Worm (Caenorhabditis elegans) whole organism, L4 larva: Measurements from ENCODE around the gene T04C12.8.

Source experiments
- F44E2.7 ChIP-seq: fragments of 200-800 bp; sonication (Bioruptor generic); IDR thresholded peaks from 2 replicates; pipeline ENCODE4 v2.1.2; 2022; ENCODE audit warnings: missing genetic modification characterization, missing compliant biosample characterization
- F49E8.2 ChIP-seq: sonication (generic microtip); optimal IDR thresholded peaks from 2 replicates; lab custom pipeline; 2016; ENCODE audit warnings: missing compliant biosample characterization, mild to moderate bottlenecking, missing genetic modification characterization, borderline replicate concordance
- R02D3.7 ChIP-seq: fragments of 150-350 bp; sonication (generic microtip); optimal IDR thresholded peaks from 3 replicates; lab custom pipeline; 2014; ENCODE audit warnings: missing biosample characterization, missing genetic modification characterization
- ZK546.5 ChIP-seq, 2 experiments: sonication (generic microtip); optimal IDR thresholded peaks; 2 replicates each; lab custom pipeline; 2017; ENCODE audit warnings: missing biosample characterization in 2 of 2, missing genetic modification characterization in 2 of 2
- attf-4 ChIP-seq: sonication (generic microtip); optimal IDR thresholded peaks from 3 replicates; lab custom pipeline; 2017; ENCODE audit warnings: missing biosample characterization, missing genetic modification characterization
- ceh-28 ChIP-seq: fragments of 150-350 bp; optimal IDR thresholded peaks from 2 replicates; lab custom pipeline; 2014; ENCODE audit warnings: missing biosample characterization, missing genetic modification reagents, missing genetic modification characterization
- daf-16 ChIP-seq, 3 experiments: sonication (generic microtip); optimal IDR thresholded peaks; 2 replicates each; lab custom pipeline; 2016 to 2017; ENCODE audit warnings: missing genetic modification characterization in 3 of 3, missing genetic modification reagents in 3 of 3, mild to moderate bottlenecking in 2 of 3, missing compliant biosample characterization in 2 of 3, missing biosample characterization in 1 of 3, moderate library complexity in 1 of 3
- daf-19 ChIP-seq: fragments of 200-800 bp; sonication (Bioruptor generic); conservative IDR thresholded peaks from 2 replicates; pipeline ENCODE4 v1.3.6; 2022; ENCODE audit warnings: missing genetic modification characterization, missing compliant biosample characterization
- dmd-6 ChIP-seq: fragments of 200-800 bp; sonication (Bioruptor generic); IDR thresholded peaks from 2 replicates; pipeline ENCODE4 v1.3.6; 2022; ENCODE audit warnings: missing genetic modification reagents, missing genetic modification characterization, missing compliant biosample characterization
- dpl-1 ChIP-seq: fragments of 150-350 bp; optimal IDR thresholded peaks from 2 replicates; lab custom pipeline; 2014; ENCODE audit warnings: missing biosample characterization, missing genetic modification reagents, missing genetic modification characterization
- dve-1 ChIP-seq: sonication (generic microtip); optimal IDR thresholded peaks from 2 replicates; lab custom pipeline; 2017; ENCODE audit warnings: antibody characterized with exemption, mild to moderate bottlenecking, missing genetic modification characterization, missing compliant biosample characterization; ENCODE audit not compliant: insufficient read depth
- fos-1 ChIP-seq: fragments of 150-350 bp; optimal IDR thresholded peaks from 2 replicates; lab custom pipeline; 2014; ENCODE audit warnings: missing biosample characterization, missing genetic modification characterization
- hlh-11 ChIP-seq: fragments of 200-800 bp; sonication (Bioruptor generic); optimal IDR thresholded peaks from 2 replicates; lab custom pipeline; 2018; ENCODE audit warnings: mild to moderate bottlenecking, missing genetic modification characterization, missing compliant biosample characterization
- hlh-30 ChIP-seq: sonication (generic microtip); optimal IDR thresholded peaks from 2 replicates; lab custom pipeline; 2017; ENCODE audit warnings: antibody characterized with exemption, mild to moderate bottlenecking, missing genetic modification characterization, missing compliant biosample characterization; ENCODE audit not compliant: insufficient read depth
- lim-7 ChIP-seq: fragments of 200-800 bp; sonication (Bioruptor generic); IDR thresholded peaks from 2 replicates; pipeline ENCODE4 v1.3.6; 2022; ENCODE audit warnings: missing genetic modification characterization, missing compliant biosample characterization
- lin-15B ChIP-seq: fragments of 150-350 bp; sonication (generic microtip); optimal IDR thresholded peaks from 3 replicates; lab custom pipeline; 2014; ENCODE audit warnings: missing biosample characterization, missing genetic modification characterization
- lin-38 ChIP-seq: fragments of 200-800 bp; sonication (Bioruptor generic); IDR thresholded peaks from 2 replicates; pipeline ENCODE4 v1.3.6; 2022; ENCODE audit warnings: missing genetic modification reagents, missing genetic modification characterization, missing compliant biosample characterization
- lsy-2 ChIP-seq, 2 experiments: fragments of 150-350 bp in 1 of 2; sonication (generic microtip) in 1 of 2; optimal IDR thresholded peaks; 2 replicates each; lab custom pipeline; 2014 to 2017; ENCODE audit warnings: missing biosample characterization in 2 of 2, missing genetic modification characterization in 2 of 2
- mdl-1 ChIP-seq, 2 experiments: fragments of 150-350 bp in 1 of 2; sonication (generic microtip) in 1 of 2; optimal IDR thresholded peaks; 2 replicates each; lab custom pipeline; 2014 to 2017; ENCODE audit warnings: missing biosample characterization in 2 of 2, missing genetic modification characterization in 2 of 2
- mdt-29 ChIP-seq: fragments of 200-800 bp; sonication (Bioruptor generic); IDR thresholded peaks from 2 replicates; pipeline ENCODE4 v1.3.6; 2022; ENCODE audit warnings: missing genetic modification reagents, missing genetic modification characterization, missing compliant biosample characterization
- mxl-2 ChIP-seq: fragments of 200-800 bp; sonication (Bioruptor generic); conservative IDR thresholded peaks from 2 replicates; pipeline ENCODE4 v1.3.6; 2022; ENCODE audit warnings: missing genetic modification reagents, missing genetic modification characterization, missing compliant biosample characterization
- nhr-10 ChIP-seq: fragments of 150-350 bp; optimal IDR thresholded peaks from 2 replicates; lab custom pipeline; 2014; ENCODE audit warnings: missing biosample characterization, missing genetic modification characterization
- nhr-28 ChIP-seq: fragments of 150-350 bp; optimal IDR thresholded peaks from 2 replicates; lab custom pipeline; 2014; ENCODE audit warnings: missing biosample characterization, missing genetic modification characterization
- nhr-42 ChIP-seq: fragments of 200-800 bp; sonication (Bioruptor generic); IDR thresholded peaks from 2 replicates; pipeline ENCODE4 v1.3.6; 2022; ENCODE audit warnings: missing genetic modification characterization, missing compliant biosample characterization
- nhr-48 ChIP-seq: sonication (generic microtip); optimal IDR thresholded peaks from 2 replicates; lab custom pipeline; 2016; ENCODE audit warnings: mild to moderate bottlenecking, missing genetic modification characterization, missing compliant biosample characterization
- nhr-77 ChIP-seq: fragments of 150-350 bp; optimal IDR thresholded peaks from 2 replicates; lab custom pipeline; 2014; ENCODE audit warnings: missing biosample characterization, missing genetic modification characterization
- pqm-1 ChIP-seq: sonication (generic microtip); optimal IDR thresholded peaks from 2 replicates; lab custom pipeline; 2017; ENCODE audit warnings: missing biosample characterization, missing genetic modification characterization
- saeg-2 ChIP-seq: fragments of 200-800 bp; sonication (Bioruptor generic); IDR thresholded peaks from 2 replicates; pipeline ENCODE4 v1.3.6; 2022; ENCODE audit warnings: missing genetic modification reagents, missing genetic modification characterization, missing compliant biosample characterization
- skn-1 ChIP-seq: fragments of 150-350 bp; optimal IDR thresholded peaks from 2 replicates; lab custom pipeline; 2014; ENCODE audit warnings: missing biosample characterization, missing genetic modification characterization
- spr-1 ChIP-seq: sonication (generic microtip); optimal IDR thresholded peaks from 2 replicates; lab custom pipeline; 2016; ENCODE audit warnings: mild to moderate bottlenecking, missing genetic modification characterization, missing compliant biosample characterization
- unc-62 ChIP-seq, 3 experiments: fragments of 150-350 bp in 1 of 3; sonication (generic microtip); optimal IDR thresholded peaks in 2 of 3; peaks in 1 of 3; 1 replicate in 1 of 3; 2 replicates in 2 of 3; lab custom pipeline; 2014 to 2017; ENCODE audit warnings: missing biosample characterization in 3 of 3, missing genetic modification characterization in 3 of 3, missing genetic modification reagents in 3 of 3, missing genotype in 1 of 3
- vab-7 ChIP-seq: fragments of 200-800 bp; sonication (Bioruptor generic); IDR thresholded peaks from 2 replicates; pipeline ENCODE4 v1.3.6; 2022; ENCODE audit warnings: missing genetic modification reagents, missing genetic modification characterization, missing compliant biosample characterization
- zfp-2 ChIP-seq: sonication (generic microtip); optimal IDR thresholded peaks from 2 replicates; lab custom pipeline; 2016; ENCODE audit warnings: mild to moderate bottlenecking, missing genetic modification characterization, missing compliant biosample characterization

The T04C12.8 gene

ce11 chrV:11074448-11074847 is 5.3 kb upstream of the T04C12.8 start, which contains the start of gene act-3 (continued):
- no peak for TF ChIP-seq spr-1 (tag; lab: Kevin White, UChicago)
- TF ChIP-seq, all 104 proteins: peak for 10

- TF ChIP-seq mdt-29 (GFP tag; lab: Robert Waterston, UW) (no peak), dpl-1 (no peak), lin-38 (GFP tag; lab: Robert Waterston, UW) (no peak), nhr-28 (tag; lab: Kevin White, UChicago) (no peak), nhr-48 (tag; lab: Kevin White, UChicago) (no peak), saeg-2 (GFP tag; lab: Robert Waterston, UW) (no peak), R02D3.7 (tag; lab: Kevin White, UChicago) (no peak), vab-7 (GFP tag; lab: Robert Waterston, UW) (no peak), nhr-42 (GFP tag; lab: Robert Waterston, UW) (no peak), unc-62 (GFP tag; optimal IDR thresholded peaks at IDR 0.05 in 1 of 2; lab: Kevin White, UChicago) (no peak), unc-62 (tag; optimal IDR thresholded peaks at IDR 0.05; lab: Kevin White, UChicago) (no peak), nhr-10 (no peak), lim-7 (GFP tag; lab: Robert Waterston, UW) (no peak), zfp-2 (no peak), attf-4 (tag; lab: Kevin White, UChicago) (no peak), fos-1 (tag; lab: Kevin White, UChicago) (no peak), F44E2.7 (GFP tag; lab: Robert Waterston, UW) (no peak), mxl-2 (GFP tag; lab: Robert Waterston, UW) (no peak), mdl-1 (tag; optimal IDR thresholded peaks at IDR 0.05; lab: Kevin White, UChicago) (no peak)
These were observed 4.2 kb upstream of the T04C12.8 start for ce11 chrV:11073354-11073753.

- no peak for TF ChIP-seq ZK546.5 (tag; optimal IDR thresholded peaks at IDR 0.05; lab: Kevin White, UChicago)
- TF ChIP-seq fos-1 (tag; lab: Kevin White, UChicago): peak; percentile 22
These were observed 2.3 kb upstream of the T04C12.8 start for ce11 chrV:11071453-11071852.

- TF ChIP-seq nhr-77 (peak; percentile 85), hlh-30 (tag; lab: Kevin White, UChicago) (peak; percentile 40), mdl-1 (tag; optimal IDR thresholded peaks at IDR 0.05; lab: Kevin White, UChicago) (no peak), pqm-1 (tag; lab: Kevin White, UChicago) (peak; percentile 69), daf-19 (GFP tag; lab: Robert Waterston, UW) (no peak), lsy-2 (tag; optimal IDR thresholded peaks at IDR 0.05; lab: Kevin White, UChicago) (peak in 1 of 2 experiments; percentile 27), daf-16 (GFP tag; optimal IDR thresholded peaks at IDR 0.05; lab: Kevin White, UChicago) (no peak), daf-16 (tag; optimal IDR thresholded peaks at IDR 0.05; lab: Kevin White, UChicago) (peak; percentile 99), unc-62 (GFP tag; optimal IDR thresholded peaks at IDR 0.05 in 1 of 2; lab: Kevin White, UChicago) (peak in 1 of 2 experiments; percentile 15), unc-62 (tag; optimal IDR thresholded peaks at IDR 0.05; lab: Kevin White, UChicago) (no peak), dve-1 (tag; lab: Kevin White, UChicago) (peak; percentile 68), hlh-11 (tag; lab: Kevin White, UChicago) (peak; percentile 60), skn-1 (tag; lab: Kevin White, UChicago) (no peak), saeg-2 (GFP tag; lab: Robert Waterston, UW) (no peak), dmd-6 (GFP tag; lab: Robert Waterston, UW) (peak; percentile 71), nhr-28 (tag; lab: Kevin White, UChicago) (peak; percentile 89)
These were observed 1.2 kb upstream of the T04C12.8 start for ce11 chrV:11070388-11070787.

ce11 chrV:11065513-11065912 is 3.6 kb downstream of the T04C12.8 start, which contains the start of gene nlp-80:
Gene nlp-80 (minus strand): TSS chrV:11065613.
- TF ChIP-seq ceh-28 (tag; lab: Kevin White, UChicago): no peak
- no peak for TF ChIP-seq F49E8.2 (tag; lab: Kevin White, UChicago)
- no peak for TF ChIP-seq lsy-2 (tag; optimal IDR thresholded peaks at IDR 0.05; lab: Kevin White, UChicago)
- no peak for TF ChIP-seq lin-15B (tag; lab: Kevin White, UChicago)
- TF ChIP-seq mxl-2 (GFP tag; lab: Robert Waterston, UW): no peak
